Fruit fly (Drosophila melanogaster) whole organism, embryonic: Measurements from ENCODE around the gene CG4586.

ENCODE experiments used
- Atf-2 ChIP-seq: fragments of 200-800 bp; sonication (Bioruptor generic); optimal IDR thresholded peaks from 2 replicates; lab custom pipeline; 2016; ENCODE audit warnings: missing biosample characterization, missing genetic modification characterization
- Atf3 ChIP-seq: fragments of 200-800 bp; sonication (Bioruptor generic); optimal IDR thresholded peaks from 3 replicates; lab custom pipeline; 2016; ENCODE audit warnings: missing biosample characterization, missing genetic modification characterization
- B-H2 ChIP-seq: fragments of 200-800 bp; sonication (Bioruptor generic); optimal IDR thresholded peaks from 2 replicates; lab custom pipeline; 2018; ENCODE audit warnings: missing biosample characterization, mild to moderate bottlenecking, missing genetic modification characterization
- CG10462 ChIP-seq: fragments of 200-800 bp; sonication (Bioruptor generic); optimal IDR thresholded peaks from 2 replicates; lab custom pipeline; 2016; ENCODE audit warnings: missing biosample characterization, missing genetic modification characterization
- CG14710 ChIP-seq: fragments of 200-800 bp; sonication (Bioruptor generic); optimal IDR thresholded peaks from 3 replicates; lab custom pipeline; 2019; ENCODE audit warnings: missing biosample characterization, mild to moderate bottlenecking, missing genetic modification characterization, moderate library complexity
- CG14965 ChIP-seq: fragments of 200-800 bp; sonication (Bioruptor generic); optimal IDR thresholded peaks from 2 replicates; lab custom pipeline; 2016; ENCODE audit warnings: missing biosample characterization, missing genetic modification characterization, borderline replicate concordance
- CG1529 ChIP-seq: fragments of 200-800 bp; sonication (Bioruptor generic); optimal IDR thresholded peaks from 3 replicates; lab custom pipeline; 2018; ENCODE audit warnings: missing biosample characterization, missing genetic modification characterization
- CG1602 ChIP-seq: fragments of 200-800 bp; sonication (Bioruptor generic); optimal IDR thresholded peaks from 3 replicates; lab custom pipeline; 2016; ENCODE audit warnings: missing biosample characterization, missing genetic modification characterization
- CG1647 ChIP-seq: fragments of 200-800 bp; sonication (Bioruptor generic); optimal IDR thresholded peaks from 3 replicates; lab custom pipeline; 2016; ENCODE audit warnings: missing biosample characterization, missing genetic modification characterization
- CG17359 ChIP-seq: fragments of 200-800 bp; sonication (Bioruptor generic); optimal IDR thresholded peaks from 3 replicates; lab custom pipeline; 2018; ENCODE audit warnings: missing biosample characterization, mild to moderate bottlenecking, missing genetic modification characterization, moderate library complexity
- CG17385 ChIP-seq: fragments of 200-800 bp; sonication (Bioruptor generic); optimal IDR thresholded peaks from 3 replicates; lab custom pipeline; 2018; ENCODE audit warnings: missing biosample characterization, mild to moderate bottlenecking, missing genetic modification characterization
- CG1832 ChIP-seq: fragments of 200-800 bp; sonication (Bioruptor generic); optimal IDR thresholded peaks from 2 replicates; lab custom pipeline; 2017; ENCODE audit warnings: missing biosample characterization, mild to moderate bottlenecking, missing genetic modification characterization, inconsistent platforms
- CG3726 ChIP-seq: fragments of 200-800 bp; sonication (Bioruptor generic); IDR thresholded peaks from 3 replicates; pipeline ENCODE4, ENCODE4 v1.3.6; 2022; ENCODE audit warnings: missing biosample characterization, missing genetic modification characterization
- CG5245 ChIP-seq: fragments of 200-800 bp; sonication (Bioruptor generic); optimal IDR thresholded peaks from 3 replicates; lab custom pipeline; 2016; ENCODE audit warnings: missing biosample characterization, missing genetic modification characterization
- CG6689 ChIP-seq: fragments of 200-800 bp; sonication (Bioruptor generic); IDR thresholded peaks from 2 replicates; pipeline ENCODE4 v1.3.6; 2022; ENCODE audit warnings: missing biosample characterization, missing genetic modification characterization
- CG6765 ChIP-seq: fragments of 200-800 bp; sonication (Bioruptor generic); optimal IDR thresholded peaks from 3 replicates; lab custom pipeline; 2017; ENCODE audit warnings: missing biosample characterization, mild to moderate bottlenecking, missing genetic modification characterization
- CG7745 ChIP-seq: fragments of 200-800 bp; sonication (Bioruptor generic); optimal IDR thresholded peaks from 2 replicates; lab custom pipeline; 2018; ENCODE audit warnings: missing biosample characterization, mild to moderate bottlenecking, missing genetic modification characterization, moderate library complexity
- CG8290 ChIP-seq, 3 experiments: fragments of 200-800 bp; sonication (Bioruptor generic); optimal IDR thresholded peaks; 2 replicates each; lab custom pipeline; 2016 to 2019; ENCODE audit warnings: missing biosample characterization in 3 of 3, missing genetic modification characterization in 3 of 3, mild to moderate bottlenecking in 2 of 3, moderate library complexity in 1 of 3
- CG8359 ChIP-seq: fragments of 200-800 bp; sonication (Bioruptor generic); optimal IDR thresholded peaks from 2 replicates; lab custom pipeline; 2017; ENCODE audit warnings: missing biosample characterization, mild to moderate bottlenecking, missing genetic modification characterization, borderline replicate concordance
- CG9609 ChIP-seq: fragments of 200-800 bp; sonication (Bioruptor generic); optimal IDR thresholded peaks from 3 replicates; lab custom pipeline; 2016; ENCODE audit warnings: missing biosample characterization, missing genetic modification characterization
- CG9727 ChIP-seq: fragments of 200-800 bp; sonication (Bioruptor generic); optimal IDR thresholded peaks from 3 replicates; lab custom pipeline; 2017; ENCODE audit warnings: missing biosample characterization, mild to moderate bottlenecking, missing genetic modification characterization
- Chrac-16 ChIP-seq: fragments of 200-800 bp; sonication (Bioruptor generic); optimal IDR thresholded peaks from 3 replicates; lab custom pipeline; 2016; ENCODE audit warnings: missing biosample characterization, missing genetic modification characterization
- Doc2 ChIP-seq: fragments of 200-800 bp; sonication (Bioruptor generic); IDR thresholded peaks from 2 replicates; pipeline ENCODE4 v1.3.6; 2022; ENCODE audit warnings: missing biosample characterization, missing genetic modification characterization
- Drgx ChIP-seq: fragments of 200-800 bp; sonication (Bioruptor generic); IDR thresholded peaks from 2 replicates; pipeline ENCODE4 v1.3.6; 2022; ENCODE audit warnings: missing biosample characterization, missing genetic modification characterization
- Fer2 ChIP-seq: fragments of 200-800 bp; sonication (Bioruptor generic); optimal IDR thresholded peaks from 2 replicates; lab custom pipeline; 2018; ENCODE audit warnings: missing biosample characterization, mild to moderate bottlenecking, missing genetic modification characterization, moderate library complexity
- Hr51 ChIP-seq, 2 experiments: fragments of 200-800 bp; sonication (Bioruptor generic); optimal IDR thresholded peaks; 2 replicates in 1 of 2; 3 replicates in 1 of 2; lab custom pipeline; 2016 to 2018; ENCODE audit warnings: missing biosample characterization in 2 of 2, missing genetic modification characterization in 2 of 2, mild to moderate bottlenecking in 1 of 2, moderate library complexity in 1 of 2
- Kr ChIP-seq: fragments of 200-800 bp; sonication (Bioruptor generic); optimal IDR thresholded peaks from 2 replicates; lab custom pipeline; 2017; ENCODE audit warnings: missing biosample characterization, mild to moderate bottlenecking, missing genetic modification characterization
- Med ChIP-seq: fragments of 200-800 bp; sonication (Bioruptor generic); peaks from one replicate; lab custom pipeline; 2016; ENCODE audit warnings: missing biosample characterization, missing genetic modification characterization, mild to moderate bottlenecking, inconsistent platforms, moderate library complexity
- Mes4 ChIP-seq: fragments of 200-800 bp; sonication (Bioruptor generic); optimal IDR thresholded peaks from 2 replicates; lab custom pipeline; 2016; ENCODE audit warnings: missing biosample characterization, missing genetic modification characterization
- Sin3A ChIP-seq: fragments of >200 bp; optimal IDR thresholded peaks from 2 replicates; lab custom pipeline; 2018
- Sry-δ ChIP-seq: fragments of 200-800 bp; sonication (Bioruptor generic); optimal IDR thresholded peaks from 2 replicates; lab custom pipeline; 2016; ENCODE audit warnings: missing biosample characterization, missing genetic modification characterization
- Ssrp ChIP-seq: fragments of 200-800 bp; sonication (Bioruptor generic); optimal IDR thresholded peaks from 2 replicates; lab custom pipeline; 2018; ENCODE audit warnings: missing biosample characterization, mild to moderate bottlenecking, missing genetic modification characterization, moderate library complexity
- bowl ChIP-seq: fragments of 200-800 bp; sonication (Bioruptor generic); IDR thresholded peaks from 2 replicates; pipeline ENCODE4 v1.3.6; 2022; ENCODE audit warnings: missing biosample characterization, missing genetic modification characterization
- btn ChIP-seq: fragments of 200-800 bp; sonication (Bioruptor generic); optimal IDR thresholded peaks from 2 replicates; lab custom pipeline; 2016; ENCODE audit warnings: missing biosample characterization, missing genetic modification characterization
- dysf ChIP-seq: fragments of 200-800 bp; sonication (Bioruptor generic); IDR thresholded peaks from 3 replicates; pipeline ENCODE4 v1.3.6; 2022; ENCODE audit warnings: missing biosample characterization, missing genetic modification characterization
- exex ChIP-seq: fragments of 200-800 bp; sonication (Bioruptor generic); optimal IDR thresholded peaks from 4 replicates; lab custom pipeline; 2018; ENCODE audit warnings: missing biosample characterization, mild to moderate bottlenecking, missing genetic modification characterization, moderate library complexity
- grau ChIP-seq: fragments of 200-800 bp; optimal IDR thresholded peaks from 3 replicates; lab custom pipeline; 2019; ENCODE audit warnings: missing biosample characterization, mild to moderate bottlenecking, missing genetic modification characterization, moderate library complexity
- her ChIP-seq: fragments of 200-800 bp; sonication (Bioruptor generic); optimal IDR thresholded peaks from 2 replicates; lab custom pipeline; 2016; ENCODE audit warnings: missing biosample characterization, missing genetic modification characterization
- jigr1 ChIP-seq: fragments of 200-800 bp; sonication (Bioruptor generic); IDR thresholded peaks from 3 replicates; pipeline ENCODE4 v1.3.6; 2022; ENCODE audit warnings: missing biosample characterization, missing genetic modification characterization
- ken ChIP-seq: fragments of 200-800 bp; sonication (Bioruptor generic); IDR thresholded peaks from 3 replicates; pipeline ENCODE4 v1.3.6; 2022; ENCODE audit warnings: missing biosample characterization, missing genetic modification characterization
- nerfin-1 ChIP-seq: fragments of 200-800 bp; sonication (Bioruptor generic); optimal IDR thresholded peaks from 3 replicates; lab custom pipeline; 2019; ENCODE audit warnings: missing biosample characterization, mild to moderate bottlenecking, missing genetic modification characterization, moderate library complexity
- p53 ChIP-seq: fragments of 200-800 bp; sonication (Bioruptor generic); optimal IDR thresholded peaks from 2 replicates; lab custom pipeline; 2016; ENCODE audit warnings: missing biosample characterization, missing genetic modification characterization
- psq ChIP-seq: fragments of 200-800 bp; sonication (Bioruptor generic); optimal IDR thresholded peaks from 2 replicates; lab custom pipeline; 2017; ENCODE audit warnings: missing biosample characterization, missing genetic modification characterization
- ro ChIP-seq: fragments of 200-800 bp; sonication (Bioruptor generic); IDR thresholded peaks from 2 replicates; pipeline ENCODE4 v1.3.6; 2022; ENCODE audit warnings: missing biosample characterization, missing genetic modification characterization
- sim ChIP-seq: fragments of 200-800 bp; sonication (Bioruptor generic); IDR thresholded peaks from 2 replicates; pipeline ENCODE4 v1.3.6; 2022; ENCODE audit warnings: missing biosample characterization, missing genetic modification characterization
- sr ChIP-seq: fragments of 200-800 bp; sonication (Bioruptor generic); IDR thresholded peaks from 3 replicates; pipeline ENCODE4 v1.3.6; 2022; ENCODE audit warnings: missing biosample characterization, missing genetic modification characterization
- tna ChIP-seq: fragments of 200-800 bp; sonication (Bioruptor generic); IDR thresholded peaks from 2 replicates; pipeline ENCODE4 v1.3.6; 2022; ENCODE audit warnings: missing biosample characterization, missing genetic modification characterization; ENCODE audit not compliant: partially characterized antibody
- vnd ChIP-seq: fragments of 200-800 bp; sonication (Bioruptor generic); IDR thresholded peaks from 3 replicates; pipeline ENCODE4 v1.3.6; 2022; ENCODE audit warnings: missing biosample characterization, missing genetic modification characterization; ENCODE audit not compliant: partially characterized antibody
- wdn ChIP-seq: fragments of 200-800 bp; sonication (Bioruptor generic); IDR thresholded peaks from 2 replicates; pipeline ENCODE4 v1.3.6; 2022; ENCODE audit warnings: missing biosample characterization, missing genetic modification characterization
- zf30C ChIP-seq: fragments of 200-800 bp; sonication (Bioruptor generic); optimal IDR thresholded peaks from 3 replicates; lab custom pipeline; 2018; ENCODE audit warnings: missing biosample characterization, mild to moderate bottlenecking, missing genetic modification characterization

CG4586 gene

DNA sequence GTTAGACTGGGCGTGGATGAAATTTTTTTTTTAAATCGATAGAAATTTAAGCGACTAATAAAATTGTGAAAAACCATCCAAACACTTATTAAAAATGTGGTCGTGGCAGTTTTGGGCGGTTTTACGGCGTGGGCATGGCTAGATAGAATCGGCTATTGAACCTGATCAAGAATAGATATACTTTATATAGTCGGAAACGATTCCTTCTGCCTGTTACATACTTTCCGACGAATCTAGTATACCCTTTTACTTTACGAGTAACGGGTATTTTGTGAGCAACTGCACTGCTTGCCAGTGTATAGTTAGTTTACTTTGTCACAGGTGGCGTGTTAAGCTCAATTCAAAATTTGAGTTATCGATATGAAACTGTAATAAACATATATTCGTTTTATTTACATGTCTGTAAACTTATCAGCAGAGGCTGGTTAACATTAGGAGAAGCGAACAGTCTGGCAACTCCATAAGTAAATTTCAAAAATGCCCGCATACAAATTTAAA lies 45.3 kb downstream of the CG4586 start (continued):
- TF ChIP-seq dysf (GFP tag; lab: Robert Waterston, UW) (peak; percentile 57; the same call in 2 of the 3 replicates), CG5245 (GFP tag; lab: Kevin White, UChicago) (no peak), Kr (GFP tag; lab: Kevin White, UChicago) (no peak), sr (GFP tag; lab: Robert Waterston, UW) (0 out of 3 replicates have a peak, but pooled peaks have one; percentile 18), CG3726 (0 out of 3 replicates have a peak, but pooled peaks have one; percentile 19), Med (GFP tag; lab: Kevin White, UChicago) (peak; percentile 96), wdn (GFP tag; lab: Robert Waterston, UW) (no peak), CG14965 (GFP tag; lab: Kevin White, UChicago) (no peak), Sry-δ (GFP tag; lab: Kevin White, UChicago) (peak; percentile 63), Sin3A (lab: Kevin White, UChicago) (no peak), ken (GFP tag; lab: Robert Waterston, UW) (0 out of 3 replicates have a peak, but pooled peaks have one; percentile 6), exex (tag; lab: Kevin White, UChicago) (no peak), CG10462 (GFP tag; lab: Kevin White, UChicago) (no peak), ro (no peak), Drgx (GFP tag; lab: Robert Waterston, UW) (peak; percentile 40), CG9609 (GFP tag; lab: Kevin White, UChicago) (no peak), btn (GFP tag; lab: Kevin White, UChicago) (no peak), jigr1 (GFP tag; lab: Robert Waterston, UW) (no peak), Doc2 (no peak), Fer2 (tag; lab: Kevin White, UChicago) (no peak), her (GFP tag; lab: Kevin White, UChicago) (peak; percentile 21), psq (GFP tag; lab: Kevin White, UChicago) (no peak), bowl (no peak), Chrac-16 (GFP tag; lab: Kevin White, UChicago) (peak; percentile 27), Hr51 (GFP tag; optimal IDR thresholded peaks at IDR 0.05; lab: Kevin White, UChicago) (peak in 1 of 2 experiments; percentile 34), CG8290 (GFP tag; optimal IDR thresholded peaks at IDR 0.05; lab: Kevin White, UChicago) (peak; percentile 37), CG8290 (tag; optimal IDR thresholded peaks at IDR 0.05; lab: Kevin White, UChicago) (peak in 1 of 2 experiments; percentile 89), grau (tag; lab: Kevin White, UChicago) (peak; percentile 40), CG17359 (peak; percentile 34), CG1832 (GFP tag; lab: Kevin White, UChicago) (no peak), CG14710 (peak; percentile 46), CG9727 (peak; percentile 25), Ssrp (peak; percentile 28), sim (no peak), CG7745 (tag; lab: Kevin White, UChicago) (no peak), Mes4 (no peak), CG8359 (GFP tag; lab: Kevin White, UChicago) (no peak), p53 (GFP tag; lab: Kevin White, UChicago) (peak; percentile 27), CG17385 (GFP tag; lab: Kevin White, UChicago) (peak; percentile 5), nerfin-1 (tag; lab: Kevin White, UChicago) (no peak), CG6765 (GFP tag; lab: Kevin White, UChicago) (peak; percentile 11), CG1529 (GFP tag; lab: Kevin White, UChicago) (no peak), vnd (GFP tag; lab: Robert Waterston, UW) (no peak), CG6689 (GFP tag; lab: Robert Waterston, UW) (0 out of 2 replicates have a peak, but pooled peaks have one; percentile 20), CG1602 (GFP tag; lab: Kevin White, UChicago) (peak; percentile 30), tna (GFP tag; lab: Robert Waterston, UW) (peak; percentile 58; the same call in 1 of the 2 replicates), CG1647 (no peak), Atf-2 (no peak), B-H2 (peak; percentile 52), Atf3 (GFP tag; lab: Kevin White, UChicago) (no peak), zf30C (GFP tag; lab: Kevin White, UChicago) (no peak)
